Worm (Caenorhabditis elegans): ENCODE measurements around the gene C02F5.3.

ce11 chrIII:8211562-8211961, 34.1 kb upstream of the C02F5.3 start:
- TF ChIP-seq dve-1 (tag; optimal IDR thresholded peaks at IDR 0.05) = no peak
- no peak for TF ChIP-seq pag-3 (tag; optimal IDR thresholded peaks at IDR 0.05; ENCODE audit: borderline replicate concordance)
- TF ChIP-seq ceh-34 (tag; optimal IDR thresholded peaks at IDR 0.05) = no peak
- TF ChIP-seq npax-4 (tag; optimal IDR thresholded peaks at IDR 0.05) = no peak
- TF ChIP-seq ama-1 (optimal IDR thresholded peaks at IDR 0.05) = no peak
- TF ChIP-seq ceh-18 (tag; optimal IDR thresholded peaks at IDR 0.05) = no peak
- no peak for TF ChIP-seq dmd-4 (tag; optimal IDR thresholded peaks at IDR 0.05; ENCODE audit: borderline replicate concordance)
- no peak for TF ChIP-seq rnt-1 (tag; optimal IDR thresholded peaks at IDR 0.05)
- no peak for TF ChIP-seq ref-2 (tag; optimal IDR thresholded peaks at IDR 0.05)
- TF ChIP-seq lin-11 (tag; optimal IDR thresholded peaks at IDR 0.05) = no peak
